Fruit fly (Drosophila melanogaster) whole organism, embryonic: Measurements from ENCODE around the gene yellow-e3.

ENCODE experiments used
- Atf6 ChIP-seq: fragments of 200-800 bp; sonication (Bioruptor generic); IDR thresholded peaks from 2 replicates; pipeline ENCODE4 v1.3.6; 2022; ENCODE audit warnings: missing biosample characterization, missing genetic modification characterization
- B-H1 ChIP-seq: fragments of 200-800 bp; sonication (Bioruptor generic); IDR thresholded peaks from 3 replicates; pipeline ENCODE4 v1.3.6; 2022; ENCODE audit warnings: missing biosample characterization, missing genetic modification characterization
- BEAF-32 ChIP-seq: fragments of 200-800 bp; sonication (Bioruptor generic); optimal IDR thresholded peaks from 3 replicates; lab custom pipeline; 2017; ENCODE audit warnings: missing biosample characterization, missing genetic modification characterization, mild to moderate bottlenecking, moderate library complexity, missing genetic modification reagents
- CG10209 ChIP-seq: fragments of 200-800 bp; sonication (Bioruptor generic); optimal IDR thresholded peaks from 3 replicates; lab custom pipeline; 2017; ENCODE audit warnings: missing biosample characterization, mild to moderate bottlenecking, missing genetic modification characterization, missing genetic modification reagents
- CG10543 ChIP-seq: fragments of 200-800 bp; sonication (Bioruptor generic); optimal IDR thresholded peaks from 3 replicates; lab custom pipeline; 2017; ENCODE audit warnings: missing biosample characterization, mild to moderate bottlenecking, missing genetic modification characterization, moderate library complexity
- CG11247 ChIP-seq: fragments of 200-800 bp; sonication (Bioruptor generic); IDR thresholded peaks from 2 replicates; pipeline ENCODE4 v1.3.6; 2022; ENCODE audit warnings: missing biosample characterization, missing genetic modification characterization
- CG11504 ChIP-seq: fragments of 200-800 bp; sonication (Bioruptor generic); optimal IDR thresholded peaks from 3 replicates; lab custom pipeline; 2019; ENCODE audit warnings: missing biosample characterization, mild to moderate bottlenecking, missing genetic modification characterization, moderate library complexity
- CG11723 ChIP-seq: fragments of 200-800 bp; sonication (Bioruptor generic); optimal IDR thresholded peaks from 2 replicates; lab custom pipeline; 2017; ENCODE audit warnings: missing biosample characterization, mild to moderate bottlenecking, missing genetic modification characterization
- CG13296 ChIP-seq: fragments of 200-800 bp; sonication (Bioruptor generic); optimal IDR thresholded peaks from 3 replicates; lab custom pipeline; 2018; ENCODE audit warnings: missing biosample characterization, mild to moderate bottlenecking, missing genetic modification characterization
- CG13775 ChIP-seq: fragments of 200-800 bp; sonication (Bioruptor generic); optimal IDR thresholded peaks from 3 replicates; lab custom pipeline; 2017; ENCODE audit warnings: missing biosample characterization, mild to moderate bottlenecking, missing genetic modification characterization
- CG15269 ChIP-seq: fragments of 200-800 bp; sonication (Bioruptor generic); optimal IDR thresholded peaks from 2 replicates; lab custom pipeline; 2018; ENCODE audit warnings: missing biosample characterization, mild to moderate bottlenecking, missing genetic modification characterization, moderate library complexity
- CG15696 ChIP-seq: fragments of 200-800 bp; sonication (Bioruptor generic); optimal IDR thresholded peaks from 2 replicates; lab custom pipeline; 2019; ENCODE audit warnings: missing biosample characterization, mild to moderate bottlenecking, missing genetic modification characterization, moderate library complexity
- CG1792 ChIP-seq: fragments of 200-800 bp; sonication (Bioruptor generic); optimal IDR thresholded peaks from 2 replicates; lab custom pipeline; 2016; ENCODE audit warnings: missing biosample characterization, missing genetic modification characterization
- CG18262 ChIP-seq: fragments of 200-800 bp; optimal IDR thresholded peaks from 3 replicates; lab custom pipeline; 2019; ENCODE audit warnings: missing biosample characterization, mild to moderate bottlenecking, missing genetic modification characterization, moderate library complexity
- CG18619 ChIP-seq: fragments of 200-800 bp; sonication (Bioruptor generic); optimal IDR thresholded peaks from 3 replicates; lab custom pipeline; 2017; ENCODE audit warnings: missing biosample characterization, mild to moderate bottlenecking, missing genetic modification characterization
- CG2120 ChIP-seq: fragments of 200-800 bp; sonication (Bioruptor generic); optimal IDR thresholded peaks from 3 replicates; lab custom pipeline; 2016; ENCODE audit warnings: missing biosample characterization, missing genetic modification characterization
- CG3065 ChIP-seq: fragments of 200-800 bp; sonication (Bioruptor generic); optimal IDR thresholded peaks from 2 replicates; lab custom pipeline; 2016; ENCODE audit warnings: missing biosample characterization, missing genetic modification characterization
- CG31441 ChIP-seq: fragments of 200-800 bp; sonication (Bioruptor generic); IDR thresholded peaks from 2 replicates; pipeline ENCODE4 v1.3.6; 2022; ENCODE audit warnings: missing biosample characterization, missing genetic modification characterization
- CG34422 ChIP-seq: fragments of 200-800 bp; sonication (Bioruptor generic); IDR thresholded peaks from 3 replicates; pipeline ENCODE4 v1.3.6; 2022; ENCODE audit warnings: missing biosample characterization, missing genetic modification characterization
- CG4820 ChIP-seq: fragments of 200-800 bp; sonication (Bioruptor generic); optimal IDR thresholded peaks from 3 replicates; lab custom pipeline; 2016; ENCODE audit warnings: missing biosample characterization, missing genetic modification characterization
- CG6683 ChIP-seq: fragments of 200-800 bp; sonication (Bioruptor generic); optimal IDR thresholded peaks from 2 replicates; lab custom pipeline; 2017; ENCODE audit warnings: missing biosample characterization, mild to moderate bottlenecking, missing genetic modification characterization, missing genetic modification reagents
- CG7357 ChIP-seq: fragments of 200-800 bp; sonication (Bioruptor generic); IDR thresholded peaks from 3 replicates; pipeline ENCODE4 v1.3.6; 2022; ENCODE audit warnings: missing biosample characterization, missing genetic modification characterization
- CG7556 ChIP-seq: fragments of 200-800 bp; sonication (Bioruptor generic); optimal IDR thresholded peaks from 2 replicates; lab custom pipeline; 2017; ENCODE audit warnings: missing biosample characterization, mild to moderate bottlenecking, missing genetic modification characterization
- CG9932 ChIP-seq: fragments of 200-800 bp; sonication (Bioruptor generic); IDR thresholded peaks from 2 replicates; pipeline ENCODE4 v1.3.6; 2022; ENCODE audit warnings: missing biosample characterization, missing genetic modification characterization
- Chrac-16 ChIP-seq: fragments of 200-800 bp; sonication (Bioruptor generic); optimal IDR thresholded peaks from 3 replicates; lab custom pipeline; 2016; ENCODE audit warnings: missing biosample characterization, missing genetic modification characterization
- Dip3 ChIP-seq: fragments of 200-800 bp; sonication (Bioruptor generic); optimal IDR thresholded peaks from 3 replicates; lab custom pipeline; 2016; ENCODE audit warnings: missing biosample characterization, missing genetic modification characterization
- Dll ChIP-seq: fragments of 200-800 bp; sonication (Bioruptor generic); IDR thresholded peaks from 4 replicates; pipeline ENCODE4 v1.3.6; 2022; ENCODE audit warnings: missing biosample characterization, missing genetic modification characterization; ENCODE audit not compliant: partially characterized antibody
- Elba2 ChIP-seq: fragments of 200-800 bp; sonication (Bioruptor generic); optimal IDR thresholded peaks from 3 replicates; lab custom pipeline; 2016; ENCODE audit warnings: missing biosample characterization, missing genetic modification characterization
- Hand ChIP-seq: fragments of 200-800 bp; sonication (Bioruptor generic); optimal IDR thresholded peaks from 2 replicates; lab custom pipeline; 2017; ENCODE audit warnings: mild to moderate bottlenecking, missing biosample characterization, missing genetic modification reagents, missing genetic modification characterization
- Lhr ChIP-seq: fragments of 200-800 bp; sonication (Bioruptor generic); optimal IDR thresholded peaks from 3 replicates; lab custom pipeline; 2017; ENCODE audit warnings: mild to moderate bottlenecking, missing biosample characterization, missing genetic modification reagents, missing genetic modification characterization
- MBD-R2 ChIP-seq: fragments of 200-800 bp; sonication (Bioruptor generic); IDR thresholded peaks from 2 replicates; pipeline ENCODE4 v1.3.6; 2022; ENCODE audit warnings: missing biosample characterization, missing genetic modification characterization
- Oaz ChIP-seq: fragments of 200-800 bp; sonication (Bioruptor generic); IDR thresholded peaks from 2 replicates; pipeline ENCODE4 v1.3.6; 2022; ENCODE audit warnings: missing biosample characterization, missing genetic modification characterization
- Xrp1 ChIP-seq: fragments of 200-800 bp; sonication (Bioruptor generic); IDR thresholded peaks from 2 replicates; pipeline ENCODE4 v1.3.6; 2022; ENCODE audit warnings: missing biosample characterization, missing genetic modification characterization
- al ChIP-seq: fragments of 200-800 bp; sonication (Bioruptor generic); IDR thresholded peaks from 2 replicates; pipeline ENCODE4 v1.3.6; 2022; ENCODE audit warnings: missing biosample characterization, missing genetic modification characterization
- bbx ChIP-seq: fragments of 200-800 bp; sonication (Bioruptor generic); IDR thresholded peaks from 2 replicates; pipeline ENCODE4 v1.3.6; 2022; ENCODE audit warnings: missing biosample characterization, missing genetic modification characterization; ENCODE audit not compliant: partially characterized antibody
- cwo ChIP-seq: fragments of 200-800 bp; sonication (Bioruptor generic); optimal IDR thresholded peaks from 3 replicates; lab custom pipeline; 2017; ENCODE audit warnings: missing biosample characterization, missing genetic modification characterization, mild to moderate bottlenecking, moderate library complexity, missing genetic modification reagents
- dmrt11E ChIP-seq: fragments of 200-800 bp; sonication (Bioruptor generic); optimal IDR thresholded peaks from 3 replicates; lab custom pipeline; 2018; ENCODE audit warnings: missing biosample characterization, mild to moderate bottlenecking, missing genetic modification characterization, moderate library complexity
- dysf ChIP-seq: fragments of 200-800 bp; sonication (Bioruptor generic); IDR thresholded peaks from 3 replicates; pipeline ENCODE4 v1.3.6; 2022; ENCODE audit warnings: missing biosample characterization, missing genetic modification characterization
- eve ChIP-seq, 2 experiments: fragments of >200 bp; optimal IDR thresholded peaks; 2 replicates each; lab custom pipeline; 2017; ENCODE audit warnings: missing biosample characterization in 2 of 2, missing genetic modification characterization in 2 of 2
- ham ChIP-seq: fragments of 200-800 bp; sonication (Bioruptor generic); IDR thresholded peaks from 2 replicates; pipeline ENCODE4 v1.3.6; 2022; ENCODE audit warnings: missing biosample characterization, missing genetic modification characterization
- insv ChIP-seq, 2 experiments: fragments of 200-800 bp; sonication (Bioruptor generic); optimal IDR thresholded peaks; 3 replicates each; lab custom pipeline; 2016 to 2018; ENCODE audit warnings: missing biosample characterization in 2 of 2, missing genetic modification characterization in 2 of 2
- lov ChIP-seq, 2 experiments: fragments of 200-800 bp in 1 of 2; fragments of >200 bp in 1 of 2; sonication (Bioruptor generic) in 1 of 2; IDR thresholded peaks in 1 of 2; optimal IDR thresholded peaks in 1 of 2; 2 replicates in 1 of 2; 3 replicates in 1 of 2; pipeline versions ENCODE4 v1.3.6 to Lab custom; 2017 to 2022; ENCODE audit warnings: missing biosample characterization in 1 of 2, missing genetic modification characterization in 1 of 2
- sim ChIP-seq: fragments of 200-800 bp; sonication (Bioruptor generic); IDR thresholded peaks from 2 replicates; pipeline ENCODE4 v1.3.6; 2022; ENCODE audit warnings: missing biosample characterization, missing genetic modification characterization
- stwl ChIP-seq: fragments of 200-800 bp; sonication (Bioruptor generic); optimal IDR thresholded peaks from 3 replicates; lab custom pipeline; 2018; ENCODE audit warnings: missing biosample characterization, mild to moderate bottlenecking, missing genetic modification characterization, moderate library complexity
- ttk ChIP-seq: fragments of 200-800 bp; sonication (Bioruptor generic); IDR thresholded peaks from 2 replicates; pipeline ENCODE4 v2.1.2; 2022; ENCODE audit warnings: missing biosample characterization, missing genetic modification characterization
- zfh1 ChIP-seq: fragments of 200-800 bp; sonication (Bioruptor generic); IDR thresholded peaks from 3 replicates; pipeline ENCODE4 v1.3.6; 2022; ENCODE audit warnings: missing biosample characterization, missing genetic modification characterization

The yellow-e3 gene

DNA sequence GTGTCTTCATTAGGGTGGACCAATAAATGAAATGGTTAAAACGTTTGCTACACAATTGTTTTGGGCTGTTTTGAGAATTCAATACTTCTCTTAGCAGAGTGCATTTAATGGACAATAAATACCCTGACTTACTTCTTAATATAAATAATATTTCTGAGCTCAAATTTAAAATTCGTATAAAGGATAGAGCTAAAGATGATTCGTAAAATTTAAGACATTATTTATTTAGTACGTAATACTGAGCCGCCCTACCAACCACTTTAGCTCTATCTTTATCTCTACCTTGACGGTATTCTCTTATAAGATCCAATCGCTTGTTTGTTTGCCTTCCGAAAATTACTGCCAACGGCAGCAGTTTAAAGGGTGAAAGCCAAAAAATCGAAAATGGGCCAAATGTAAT is 29.0 kb upstream of the yellow-e3 start (continued):
- peak; percentile 53 for TF ChIP-seq Lhr (GFP tag; lab: Kevin White, UChicago)
- TF ChIP-seq Dip3 (GFP tag; lab: Kevin White, UChicago) = peak; percentile 13
- no peak for TF ChIP-seq Elba2 (GFP tag; lab: Kevin White, UChicago)
- TF ChIP-seq ttk (GFP tag; lab: Robert Waterston, UW) = peak; percentile 46; the same call in 1 of the 2 replicates
- no peak for TF ChIP-seq Dll (GFP tag; lab: Robert Waterston, UW)
- peak; percentile 84 for TF ChIP-seq Xrp1
- TF ChIP-seq CG18619 (GFP tag; lab: Kevin White, UChicago) = peak; percentile 81
- peak; percentile 57; the same call in 1 of the 3 replicates for TF ChIP-seq CG34422 (GFP tag; lab: Robert Waterston, UW)
- peak; percentile 88 for TF ChIP-seq CG13296
- TF ChIP-seq B-H1 = peak; percentile 62
- TF ChIP-seq CG9932 (GFP tag; lab: Robert Waterston, UW) = peak; percentile 53
- no peak for TF ChIP-seq bbx (GFP tag; lab: Robert Waterston, UW)
- TF ChIP-seq dmrt11E (tag; lab: Kevin White, UChicago) = peak; percentile 87
- TF ChIP-seq MBD-R2 (GFP tag; lab: Robert Waterston, UW) = peak; percentile 9; the same call in 1 of the 2 replicates
- TF ChIP-seq ham (GFP tag; lab: Robert Waterston, UW) = no peak
- TF ChIP-seq CG15696 (tag; lab: Kevin White, UChicago) = peak; percentile 78
- TF ChIP-seq CG13775 (GFP tag; lab: Kevin White, UChicago) = peak; percentile 83
- TF ChIP-seq CG10209 (GFP tag; lab: Kevin White, UChicago) = peak; percentile 84
- peak; percentile 78 for TF ChIP-seq CG11723 (GFP tag; lab: Kevin White, UChicago)
- peak; percentile 85 for TF ChIP-seq Atf6 (GFP tag; lab: Robert Waterston, UW)
- peak; percentile 86 for TF ChIP-seq dysf
- no peak for TF ChIP-seq CG7357 (GFP tag; lab: Robert Waterston, UW)
- TF ChIP-seq BEAF-32 = no peak
- TF ChIP-seq zfh1 = peak; percentile 62; the same call in 2 of the 3 replicates
- TF ChIP-seq CG31441 (GFP tag; lab: Robert Waterston, UW) = peak; percentile 74
- TF ChIP-seq CG18262 = peak; percentile 81
- TF ChIP-seq CG11504 (tag; lab: Kevin White, UChicago) = peak; percentile 84
- peak; percentile 94 for TF ChIP-seq CG15269 (tag; lab: Kevin White, UChicago)
- TF ChIP-seq CG6683 (GFP tag; lab: Kevin White, UChicago) = peak; percentile 26
- peak; percentile 84 for TF ChIP-seq CG7556 (GFP tag; lab: Kevin White, UChicago)
- TF ChIP-seq cwo = peak; percentile 44
- TF ChIP-seq Hand (GFP tag; lab: Kevin White, UChicago) = peak; percentile 60
- peak; percentile 49 for TF ChIP-seq CG11247 (GFP tag; lab: Robert Waterston, UW)
- peak; percentile 57 for TF ChIP-seq CG4820
- TF ChIP-seq al (GFP tag; lab: Robert Waterston, UW) = peak; percentile 55
- TF ChIP-seq CG2120 (GFP tag; lab: Kevin White, UChicago) = peak; percentile 80
- TF ChIP-seq lov (optimal IDR thresholded peaks at IDR 0.05; lab: Kevin White, UChicago) = no peak
- no peak for TF ChIP-seq lov (GFP tag; IDR thresholded peaks at IDR 0.05; lab: Robert Waterston, UW)
- TF ChIP-seq stwl (tag; lab: Kevin White, UChicago) = no peak
- peak in 1 of 2 experiments; percentile 24 for TF ChIP-seq insv (GFP tag; optimal IDR thresholded peaks at IDR 0.05; lab: Kevin White, UChicago)
- peak; percentile 73 for TF ChIP-seq Chrac-16
- peak; percentile 69; the same call in 1 of the 2 replicates for TF ChIP-seq sim (GFP tag; lab: Robert Waterston, UW)
- TF ChIP-seq CG10543 = peak; percentile 15
- TF ChIP-seq CG3065 (GFP tag; lab: Kevin White, UChicago) = peak; percentile 33
- no peak for TF ChIP-seq eve (GFP tag; optimal IDR thresholded peaks at IDR 0.05; lab: Kevin White, UChicago)
- TF ChIP-seq Oaz (GFP tag; lab: Robert Waterston, UW) = peak; percentile 44; the same call in 1 of the 2 replicates
- no peak for TF ChIP-seq CG1792 (GFP tag; lab: Kevin White, UChicago)
